Worm (Caenorhabditis elegans) whole organism, early embryonic: ENCODE measurements around the gene ssup-72.

Source experiments
- F13C5.2 ChIP-seq: sonication (generic microtip); optimal IDR thresholded peaks from 2 replicates; lab custom pipeline; 2017; ENCODE audit warnings: mild to moderate bottlenecking, missing genetic modification characterization, inconsistent platforms, missing compliant biosample characterization
- ama-1 ChIP-seq: fragments of 150-350 bp; optimal IDR thresholded peaks from 2 replicates; lab custom pipeline; 2014
- ets-7 ChIP-seq: sonication (generic microtip); optimal IDR thresholded peaks from 2 replicates; lab custom pipeline; 2016; ENCODE audit warnings: missing genotype, missing genetic modification characterization, missing compliant biosample characterization
- pes-1 ChIP-seq: fragments of 200-800 bp; sonication (Bioruptor generic); IDR thresholded peaks from 2 replicates; pipeline ENCODE4 v1.3.6; 2022; ENCODE audit warnings: missing genetic modification reagents, missing genetic modification characterization, missing compliant biosample characterization

ce11 chrII:6826726-6827125 lies 50.3 kb downstream of the ssup-72 start:
- TF ChIP-seq F13C5.2 (tag; lab: Kevin White, UChicago): no peak
- TF ChIP-seq ama-1 (lab: Kevin White, UChicago): no peak
- no peak for TF ChIP-seq pes-1 (GFP tag; lab: Robert Waterston, UW)
- no peak for TF ChIP-seq ets-7 (tag; lab: Kevin White, UChicago)
